Worm (Caenorhabditis elegans): ENCODE measurements around the gene srw-91.

DNA sequence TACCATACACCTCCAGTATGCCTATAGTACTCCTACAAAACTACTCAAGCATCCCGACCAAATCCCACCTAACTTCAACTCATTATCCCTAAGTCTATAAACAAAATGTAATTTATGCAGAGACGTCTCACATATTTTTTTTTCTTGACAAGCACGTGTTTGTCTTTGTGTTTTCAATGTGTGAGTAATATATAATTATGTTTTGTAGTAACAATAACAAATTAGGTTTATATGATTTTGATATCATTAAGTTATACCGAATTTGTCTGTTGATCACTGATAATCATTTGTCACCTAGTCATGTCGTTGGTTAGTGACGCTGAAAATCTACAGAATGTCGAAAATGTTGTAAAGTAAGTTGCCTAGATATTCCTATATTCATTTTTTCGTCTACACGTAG, 39.3 kb upstream of the srw-91 start, which contains the start of gene srw-102:
- no peak for TF ChIP-seq nhr-76 (tag; optimal IDR thresholded peaks at IDR 0.05)
- TF ChIP-seq mml-1 (tag; optimal IDR thresholded peaks at IDR 0.05), result no peak
- no peak for TF ChIP-seq nhr-237 (tag; optimal IDR thresholded peaks at IDR 0.05)
- TF ChIP-seq nhr-12 (tag; optimal IDR thresholded peaks at IDR 0.05), result no peak
- TF ChIP-seq snpc-4 (tag; optimal IDR thresholded peaks at IDR 0.05), result no peak
- TF ChIP-seq aly-2 (tag; optimal IDR thresholded peaks at IDR 0.05), result no peak
- TF ChIP-seq pqm-1 (tag; optimal IDR thresholded peaks at IDR 0.05), result no peak
- TF ChIP-seq nhr-25 (tag; optimal IDR thresholded peaks at IDR 0.05), result no peak

All from whole organism, L3 larva.